Worm (Caenorhabditis elegans) whole organism, L3 larva: Measurements from ENCODE around the gene srj-6.
A peak's percentile ranks its signal among the peaks of the same experiment; 100 is the strongest.

Experiments used
- R02D3.7 ChIP-seq: fragments of 150-350 bp; optimal IDR thresholded peaks from 2 replicates; lab custom pipeline; 2014; ENCODE audit warnings: missing biosample characterization, missing genetic modification characterization
- ama-1 ChIP-seq: fragments of 150-350 bp; optimal IDR thresholded peaks from 2 replicates; lab custom pipeline; 2018
- ceh-9 ChIP-seq: sonication (generic microtip); optimal IDR thresholded peaks from 2 replicates; lab custom pipeline; 2018; ENCODE audit warnings: missing biosample characterization, missing genetic modification characterization
- egl-27 ChIP-seq: sonication (generic microtip); optimal IDR thresholded peaks from 4 replicates; lab custom pipeline; 2017; ENCODE audit warnings: missing biosample characterization, missing genetic modification reagents, missing genetic modification characterization
- elt-3 ChIP-seq, 3 experiments: fragments of 150-350 bp in 1 of 3; sonication (generic microtip) in 2 of 3; optimal IDR thresholded peaks; 2 replicates in 2 of 3; 4 replicates in 1 of 3; lab custom pipeline; 2014 to 2017; ENCODE audit warnings: missing biosample characterization in 3 of 3, missing genetic modification characterization in 3 of 3
- fkh-10 ChIP-seq: sonication (generic microtip); optimal IDR thresholded peaks from 2 replicates; lab custom pipeline; 2017; ENCODE audit warnings: missing biosample characterization, missing genetic modification reagents, missing genetic modification characterization
- lin-39 ChIP-seq: fragments of 150-350 bp; optimal IDR thresholded peaks from 2 replicates; lab custom pipeline; 2018; ENCODE audit warnings: missing biosample characterization, missing genetic modification reagents, missing genetic modification characterization
- mdl-1 ChIP-seq: fragments of 150-350 bp; optimal IDR thresholded peaks from 2 replicates; lab custom pipeline; 2014; ENCODE audit warnings: missing biosample characterization, missing genetic modification characterization
- nhr-11 ChIP-seq: fragments of 150-350 bp; optimal IDR thresholded peaks from 2 replicates; lab custom pipeline; 2014; ENCODE audit warnings: missing biosample characterization, missing genetic modification characterization
- nhr-237 ChIP-seq: fragments of 150-350 bp; optimal IDR thresholded peaks from 2 replicates; lab custom pipeline; 2014; ENCODE audit warnings: missing biosample characterization, missing genetic modification characterization
- nhr-25 ChIP-seq: sonication (generic microtip); optimal IDR thresholded peaks from 2 replicates; lab custom pipeline; 2017; ENCODE audit warnings: missing biosample characterization, missing genetic modification characterization
- nhr-43 ChIP-seq: sonication (generic microtip); optimal IDR thresholded peaks from 2 replicates; lab custom pipeline; 2016; ENCODE audit warnings: mild to moderate bottlenecking, missing genetic modification characterization, missing compliant biosample characterization; ENCODE audit not compliant: poor library complexity, severe bottlenecking
- nhr-76 ChIP-seq: fragments of 150-350 bp; sonication (generic microtip); optimal IDR thresholded peaks from 5 replicates; lab custom pipeline; 2014; ENCODE audit warnings: missing biosample characterization, missing genetic modification characterization
- sea-2 ChIP-seq: fragments of 150-350 bp; sonication (generic microtip); optimal IDR thresholded peaks from 4 replicates; lab custom pipeline; 2014; ENCODE audit warnings: missing biosample characterization, missing genetic modification reagents, missing genetic modification characterization

DNA sequence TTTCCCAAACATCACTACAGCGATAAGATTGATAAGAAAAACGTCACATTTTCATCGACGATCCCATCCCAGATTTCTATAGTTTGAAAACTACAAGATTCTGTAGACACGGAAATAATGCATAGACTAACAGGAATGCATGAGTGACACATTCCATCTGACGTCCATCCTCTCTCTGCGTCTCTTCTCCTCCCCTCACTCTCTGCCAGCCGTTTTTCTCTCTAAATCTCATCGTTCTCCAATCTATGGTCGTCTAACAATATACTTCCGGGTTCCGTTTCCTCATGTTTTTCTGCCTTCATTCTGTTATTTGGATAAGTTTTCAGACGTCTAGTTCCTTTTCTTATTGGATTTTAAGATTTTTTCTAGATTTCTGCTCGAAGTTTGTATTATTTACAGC, 35.2 kb downstream of the srj-6 start, which contains the start of gene F48G7.4:
- TF ChIP-seq nhr-237 (tag; lab: Kevin White, UChicago) (no peak), nhr-25 (peak; percentile 4), nhr-43 (tag; lab: Kevin White, UChicago) (no peak), ama-1 (lab: Kevin White, UChicago) (no peak), ceh-9 (tag; lab: Kevin White, UChicago) (no peak), nhr-76 (tag; lab: Kevin White, UChicago) (no peak), egl-27 (tag; lab: Kevin White, UChicago) (peak; percentile 51), mdl-1 (peak; percentile 22), nhr-11 (peak; percentile 58), fkh-10 (no peak), R02D3.7 (tag; lab: Kevin White, UChicago) (peak; percentile 8), sea-2 (GFP tag; lab: Kevin White, UChicago) (no peak), elt-3 (tag; optimal IDR thresholded peaks at IDR 0.05; lab: Kevin White, UChicago) (no peak), lin-39 (tag; lab: Kevin White, UChicago) (peak; percentile 23)
